Worm (Caenorhabditis elegans) whole organism, L1 larva: ENCODE data around the gene C05C10.3.

Experiments used
- aha-1 ChIP-seq: fragments of 150-350 bp; optimal IDR thresholded peaks from 2 replicates; lab custom pipeline; 2014; ENCODE audit warnings: missing biosample characterization, missing genetic modification characterization
- ces-1 ChIP-seq: fragments of 150-350 bp; optimal IDR thresholded peaks from 2 replicates; lab custom pipeline; 2014; ENCODE audit warnings: missing biosample characterization, missing genetic modification reagents, missing genetic modification characterization
- egl-27 ChIP-seq, 2 experiments: fragments of 150-350 bp in 1 of 2; sonication (generic microtip); optimal IDR thresholded peaks; 3 replicates each; lab custom pipeline; 2017 to 2018; ENCODE audit warnings: missing biosample characterization in 2 of 2, missing genetic modification characterization in 2 of 2, missing genetic modification reagents in 2 of 2
- fkh-10 ChIP-seq: sonication (generic microtip); optimal IDR thresholded peaks from 2 replicates; lab custom pipeline; 2017; ENCODE audit warnings: missing biosample characterization, missing genetic modification reagents, missing genetic modification characterization
- fos-1 ChIP-seq: fragments of 150-350 bp; optimal IDR thresholded peaks from 2 replicates; lab custom pipeline; 2014; ENCODE audit warnings: missing biosample characterization, missing genetic modification characterization
- jun-1 ChIP-seq: fragments of 150-350 bp; optimal IDR thresholded peaks from 2 replicates; lab custom pipeline; 2014; ENCODE audit warnings: missing biosample characterization, missing genetic modification reagents, missing genetic modification characterization
- nhr-237 ChIP-seq: fragments of 150-350 bp; optimal IDR thresholded peaks from 2 replicates; lab custom pipeline; 2014; ENCODE audit warnings: missing biosample characterization, missing genetic modification characterization
- skn-1 ChIP-seq: fragments of 150-350 bp; optimal IDR thresholded peaks from 2 replicates; lab custom pipeline; 2014; ENCODE audit warnings: missing biosample characterization, missing genetic modification characterization
- sup-37 ChIP-seq: fragments of 200-800 bp; sonication (Bioruptor generic); optimal IDR thresholded peaks from 2 replicates; lab custom pipeline; 2018; ENCODE audit warnings: mild to moderate bottlenecking, missing genetic modification characterization, missing compliant biosample characterization

ce11 chrII:9900276-9900675 lies 36.4 kb downstream of the C05C10.3 start, which contains the start of gene unc-4:
- no peak for TF ChIP-seq jun-1 (tag; lab: Kevin White, UChicago)
- TF ChIP-seq skn-1 (tag; lab: Kevin White, UChicago): no peak
- TF ChIP-seq aha-1 (tag; lab: Kevin White, UChicago): no peak
- TF ChIP-seq fkh-10 (GFP tag; lab: Kevin White, UChicago): no peak
- TF ChIP-seq ces-1 (GFP tag; lab: Kevin White, UChicago): no peak
- TF ChIP-seq sup-37 (GFP tag; lab: Kevin White, UChicago): no peak
- TF ChIP-seq egl-27 (tag; optimal IDR thresholded peaks at IDR 0.05; lab: Kevin White, UChicago): no peak
- no peak for TF ChIP-seq nhr-237 (tag; lab: Kevin White, UChicago)
- no peak for TF ChIP-seq fos-1 (tag; lab: Kevin White, UChicago)
